Worm (Caenorhabditis elegans) whole organism, L4/young adult: ENCODE results near the gene T16G1.18.

Experiments
- W03F9.2 ChIP-seq: fragments of 150-350 bp; optimal IDR thresholded peaks from 2 replicates; lab custom pipeline; 2014; ENCODE audit warnings: missing biosample characterization, missing genetic modification characterization
- dao-5 ChIP-seq: sonication (generic microtip); optimal IDR thresholded peaks from 2 replicates; lab custom pipeline; 2016; ENCODE audit warnings: missing genotype, missing genetic modification characterization, moderate library complexity, missing compliant biosample characterization

- TF ChIP-seq W03F9.2 (no peak), dao-5 (tag; lab: Kevin White, UChicago) (no peak)
These were observed 11.7 kb upstream of the T16G1.18 start, which contains the start of gene T16G1.5 for ce11 chrV:12939434-12939833.
